Fruit fly (Drosophila melanogaster): Measurements from ENCODE around the gene lds.
A peak's percentile ranks its signal among the peaks of the same experiment; 100 is the strongest.

lds gene

dm6 chr3R:7892246-7893000 lies 27.8 kb upstream of the lds start (continued):
- TF ChIP-seq Dek (tag; optimal IDR thresholded peaks at IDR 0.05) (no peak), dan (GFP tag; IDR thresholded peaks at IDR 0.05) (no peak), CG10321 (GFP tag; IDR thresholded peaks at IDR 0.05) (no peak), CG16779 (GFP tag; IDR thresholded peaks at IDR 0.05) (peak; percentile 48; the same call in 1 of the 2 replicates), hkb (optimal IDR thresholded peaks at IDR 0.05) (no peak), hkb (GFP tag; IDR thresholded peaks at IDR 0.05) (peak; percentile 51), stwl (tag; optimal IDR thresholded peaks at IDR 0.05) (no peak), CG13287 (GFP tag; IDR thresholded peaks at IDR 0.05; ENCODE audit: partially characterized antibody) (no peak), ERR (GFP tag; optimal IDR thresholded peaks at IDR 0.05) (no peak), CG13424 (tag; optimal IDR thresholded peaks at IDR 0.05) (peak; percentile 1), jumu (GFP tag; optimal IDR thresholded peaks at IDR 0.05) (no peak), Side (GFP tag; optimal IDR thresholded peaks at IDR 0.05) (no peak), CG1647 (GFP tag; optimal IDR thresholded peaks at IDR 0.05) (no peak), Xbp1 (GFP tag; optimal IDR thresholded peaks at IDR 0.05) (no peak), CG5953 (GFP tag; IDR thresholded peaks at IDR 0.05) (no peak), ato (GFP tag; IDR thresholded peaks at IDR 0.05; ENCODE audit: partially characterized antibody) (no peak), ftz-f1 (GFP tag; optimal IDR thresholded peaks at IDR 0.05) (no peak), cg (GFP tag; optimal IDR thresholded peaks at IDR 0.05) (no peak), Ssrp (tag; optimal IDR thresholded peaks at IDR 0.05) (no peak), Mad (GFP tag; optimal IDR thresholded peaks at IDR 0.05) (no peak), NfI (GFP tag; optimal IDR thresholded peaks at IDR 0.05) (peak; percentile 26), wek (GFP tag; optimal IDR thresholded peaks at IDR 0.05) (peak; percentile 3), Hr39 (optimal IDR thresholded peaks at IDR 0.05) (no peak), trem (tag; optimal IDR thresholded peaks at IDR 0.05) (no peak), CG42726 (GFP tag; IDR thresholded peaks at IDR 0.05; ENCODE audit: partially characterized antibody) (no peak), peb (GFP tag; IDR thresholded peaks at IDR 0.05) (no peak), BtbVII (GFP tag; optimal IDR thresholded peaks at IDR 0.05) (peak; percentile 54), Hey (tag; optimal IDR thresholded peaks at IDR 0.05) (no peak), Oli (tag; optimal IDR thresholded peaks at IDR 0.05) (peak; percentile 15), Hsf (GFP tag; optimal IDR thresholded peaks at IDR 0.05) (no peak), CG2129 (GFP tag; IDR thresholded peaks at IDR 0.05; ENCODE audit: partially characterized antibody) (no peak), Oaz (GFP tag; IDR thresholded peaks at IDR 0.05) (no peak), p53 (GFP tag; optimal IDR thresholded peaks at IDR 0.05) (no peak), Dll (GFP tag; IDR thresholded peaks at IDR 0.05; ENCODE audit: partially characterized antibody) (no peak), Neu2 (GFP tag; optimal IDR thresholded peaks at IDR 0.05; ENCODE audit: borderline replicate concordance) (no peak), wdn (GFP tag; IDR thresholded peaks at IDR 0.05) (0 out of 2 replicates have a peak, but pooled peaks have one; percentile 10), Sry-δ (GFP tag; optimal IDR thresholded peaks at IDR 0.05) (no peak), cas (GFP tag; IDR thresholded peaks at IDR 0.05) (no peak), mam (GFP tag; optimal IDR thresholded peaks at IDR 0.05) (peak; percentile 7), CG2712 (tag; optimal IDR thresholded peaks at IDR 0.05) (peak; percentile 21), pnt (GFP tag; optimal IDR thresholded peaks at IDR 0.05) (no peak), oc (tag; optimal IDR thresholded peaks at IDR 0.05) (no peak), Mes4 (GFP tag; optimal IDR thresholded peaks at IDR 0.05) (no peak), NK7.1 (GFP tag; optimal IDR thresholded peaks at IDR 0.05) (no peak), vvl (GFP tag; IDR thresholded peaks at IDR 0.05) (peak; percentile 35; the same call in 1 of the 2 replicates), jigr1 (GFP tag; IDR thresholded peaks at IDR 0.05) (no peak), CG1529 (GFP tag; optimal IDR thresholded peaks at IDR 0.05) (no peak), CG18262 (tag; optimal IDR thresholded peaks at IDR 0.05) (no peak), Meics (GFP tag; optimal IDR thresholded peaks at IDR 0.05) (peak; percentile 70), usp (GFP tag; optimal IDR thresholded peaks at IDR 0.05) (no peak), CG15479 (GFP tag; optimal IDR thresholded peaks at IDR 0.05) (no peak)

Data from whole organism, embryonic.